Fruit fly (Drosophila melanogaster): Measurements from ENCODE around the gene Acat2.

DNA sequence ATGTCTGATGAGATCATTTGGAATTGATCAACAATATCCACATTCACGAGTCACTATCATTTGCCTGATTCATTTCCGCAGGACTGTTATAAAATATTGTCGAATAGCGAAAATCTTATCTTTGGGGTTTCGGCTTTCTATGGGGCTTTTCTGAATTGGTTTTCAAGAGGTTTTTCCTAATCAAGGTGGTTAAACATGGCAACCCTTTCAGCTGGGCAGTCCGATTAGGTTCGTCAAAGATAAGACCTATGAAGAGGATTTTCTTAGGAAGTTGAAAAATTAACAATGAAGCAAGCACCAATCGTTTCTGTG lies 22.8 kb downstream of the Acat2 start:
- no peak for TF ChIP-seq Myc (optimal IDR thresholded peaks at IDR 0.05)
- no peak for TF ChIP-seq insv (optimal IDR thresholded peaks at IDR 0.05)
